Comparison of ENCODE assay signal across 5 fruit fly cellular contexts in the genomic region with DNA sequence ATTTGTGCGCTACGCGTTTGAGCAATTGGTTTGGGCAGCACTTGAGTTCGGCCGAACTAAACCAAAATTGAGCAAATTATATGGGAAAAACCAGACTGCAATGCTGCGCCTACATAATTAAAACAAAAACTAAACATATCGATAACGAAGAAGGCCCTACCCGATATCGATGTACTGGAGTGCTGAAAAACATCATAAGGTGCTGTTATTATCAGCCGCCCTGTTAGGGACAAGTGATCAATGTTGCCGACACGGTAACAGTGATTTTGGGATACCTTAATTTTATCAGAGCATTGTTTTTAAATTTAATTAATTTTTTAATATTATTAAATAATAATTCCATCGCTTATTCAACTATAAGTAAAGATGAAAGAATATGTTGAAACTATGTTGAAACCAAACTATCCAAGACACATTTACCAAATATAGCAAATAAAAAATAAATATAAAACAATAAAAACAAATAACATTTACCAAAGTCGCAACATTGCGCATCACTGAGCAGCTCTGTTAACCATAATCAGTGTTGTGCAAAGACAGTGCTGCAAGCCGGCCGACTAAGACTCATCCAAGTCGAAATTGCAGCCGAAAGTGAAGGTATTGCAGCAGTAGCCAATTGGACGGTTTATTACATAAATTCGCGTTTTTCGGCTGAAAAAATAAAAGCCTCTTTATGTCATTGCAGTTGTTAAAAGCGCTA.
A peak's percentile ranks its signal among the peaks of the same experiment; 100 is the strongest.
TF ChIP-seq lines count a peak whose summit lies in the region.

A gene (minus strand): TSS at position 131 of the 700 bp plus-strand sequence.
A gene (minus strand): TSS at position 136 of the 700 bp plus-strand sequence.
A gene (plus strand): TSS at position 554 of the 700 bp plus-strand sequence.

- no peak for TF ChIP-seq CTCF in whole organism, embryonic (GFP tag; optimal IDR thresholded peaks at IDR 0.05; lab: Kevin White, UChicago)

TF ChIP-seq in whole organism, adult, 20 proteins besides CTCF, POLR2A, EP300 and RAD21 (continues in another document):
- TF ChIP-seq Crg-1 (GFP tag; optimal IDR thresholded peaks at IDR 0.05; lab: Kevin White, UChicago): peak; percentile 31
- TF ChIP-seq Hr96 (GFP tag; optimal IDR thresholded peaks at IDR 0.05; lab: Kevin White, UChicago): no peak
- TF ChIP-seq Mnt (GFP tag; optimal IDR thresholded peaks at IDR 0.05; lab: Kevin White, UChicago): peak; percentile 61
- peak; percentile 57 for TF ChIP-seq CG11617 (GFP tag; optimal IDR thresholded peaks at IDR 0.05; lab: Kevin White, UChicago)
- peak; percentile 58 for TF ChIP-seq bab1 (GFP tag; optimal IDR thresholded peaks at IDR 0.05; lab: Kevin White, UChicago)
- no peak for TF ChIP-seq CG33017 (tag; optimal IDR thresholded peaks at IDR 0.05; lab: Kevin White, UChicago)
- TF ChIP-seq CG5204 (GFP tag; optimal IDR thresholded peaks at IDR 0.05; lab: Kevin White, UChicago): no peak
- TF ChIP-seq tj (GFP tag; optimal IDR thresholded peaks at IDR 0.05; lab: Kevin White, UChicago): peak; percentile 34
- peak; percentile 81 for TF ChIP-seq kay (GFP tag; lab: Kevin White, UChicago; ENCODE audit: borderline replicate concordance)
- peak; percentile 36 for TF ChIP-seq CG7045 (GFP tag; optimal IDR thresholded peaks at IDR 0.05; lab: Kevin White, UChicago)
- TF ChIP-seq toe (GFP tag; optimal IDR thresholded peaks at IDR 0.05; lab: Kevin White, UChicago): no peak
- TF ChIP-seq cnc (optimal IDR thresholded peaks at IDR 0.05; lab: Kevin White, UChicago): no peak
- peak; percentile 64 for TF ChIP-seq pad (GFP tag; optimal IDR thresholded peaks at IDR 0.05; lab: Kevin White, UChicago)
- no peak for TF ChIP-seq cic (GFP tag; optimal IDR thresholded peaks at IDR 0.05; lab: Kevin White, UChicago)
- TF ChIP-seq CG12768 (GFP tag; optimal IDR thresholded peaks at IDR 0.05; lab: Kevin White, UChicago): peak; percentile 54
- peak; percentile 58 for TF ChIP-seq CG7101 (tag; optimal IDR thresholded peaks at IDR 0.05; lab: Kevin White, UChicago)

TF ChIP-seq in whole organism, embryonic, 481 proteins besides CTCF, POLR2A, EP300 and RAD21 (continues in another document):
- TF ChIP-seq HLH54F (GFP tag; optimal IDR thresholded peaks at IDR 0.05; lab: Kevin White, UChicago) (no peak), grau (tag; optimal IDR thresholded peaks at IDR 0.05; lab: Kevin White, UChicago) (peak; percentile 57), dpn (GFP tag; optimal IDR thresholded peaks at IDR 0.05; lab: Kevin White, UChicago) (peak in 1 of 2 experiments; percentile 39), lilli (GFP tag; optimal IDR thresholded peaks at IDR 0.05; lab: Kevin White, UChicago) (peak; percentile 41), Pdp1 (GFP tag; optimal IDR thresholded peaks at IDR 0.05; lab: Kevin White, UChicago) (peak in 1 of 2 experiments; percentile 39), CG13624 (GFP tag; optimal IDR thresholded peaks at IDR 0.05; lab: Kevin White, UChicago) (no peak), CG13424 (tag; optimal IDR thresholded peaks at IDR 0.05; lab: Kevin White, UChicago) (peak; percentile 32), ci (GFP tag; IDR thresholded peaks at IDR 0.05; lab: Robert Waterston, UW) (peak; percentile 55; the same call in 1 of the 3 replicates), Fer1 (GFP tag; optimal IDR thresholded peaks at IDR 0.05; lab: Kevin White, UChicago) (peak; percentile 32), slbo (GFP tag; IDR thresholded peaks at IDR 0.05; lab: Robert Waterston, UW) (peak; percentile 19; the same call in 1 of the 2 replicates), CG12391 (tag; optimal IDR thresholded peaks at IDR 0.05; lab: Kevin White, UChicago) (peak; percentile 65), unc-4 (GFP tag; IDR thresholded peaks at IDR 0.05; lab: Robert Waterston, UW; ENCODE audit: partially characterized antibody) (peak; percentile 51), ac (GFP tag; optimal IDR thresholded peaks at IDR 0.05; lab: Kevin White, UChicago) (no peak), maf-S (GFP tag; optimal IDR thresholded peaks at IDR 0.05; lab: Kevin White, UChicago) (no peak), Fer3 (tag; optimal IDR thresholded peaks at IDR 0.05; lab: Kevin White, UChicago) (peak; percentile 16), CG10565 (GFP tag; optimal IDR thresholded peaks at IDR 0.05; lab: Kevin White, UChicago) (no peak)

TF ChIP-seq in whole organism, prepupa, 60 proteins besides CTCF, POLR2A, EP300 and RAD21 (continues in another document):
- TF ChIP-seq fd85E (GFP tag; optimal IDR thresholded peaks at IDR 0.05; lab: Kevin White, UChicago) (no peak), CG6163 (GFP tag; IDR thresholded peaks at IDR 0.05; lab: Robert Waterston, UW) (no peak), CG11294 (GFP tag; IDR thresholded peaks at IDR 0.05; lab: Robert Waterston, UW) (no peak), Hr38 (GFP tag; optimal IDR thresholded peaks at IDR 0.05; lab: Kevin White, UChicago) (no peak), dsx (GFP tag; optimal IDR thresholded peaks at IDR 0.05; lab: Kevin White, UChicago; ENCODE audit: poor library complexity, severe bottlenecking) (peak; percentile 41), Eip78C (GFP tag; lab: Kevin White, UChicago) (peak; percentile 57), Sox102F (GFP tag; optimal IDR thresholded peaks at IDR 0.05; lab: Kevin White, UChicago) (no peak), CG15336 (GFP tag; IDR thresholded peaks at IDR 0.05; lab: Robert Waterston, UW) (0 out of 2 replicates have a peak, but pooled peaks have one; percentile 23), CG11902 (GFP tag; optimal IDR thresholded peaks at IDR 0.05; lab: Kevin White, UChicago) (no peak), Sox15 (GFP tag; optimal IDR thresholded peaks at IDR 0.05; lab: Kevin White, UChicago) (no peak), CG8319 (GFP tag; optimal IDR thresholded peaks at IDR 0.05; lab: Kevin White, UChicago) (no peak), salr (GFP tag; optimal IDR thresholded peaks at IDR 0.05; lab: Kevin White, UChicago) (peak in 1 of 2 experiments; percentile 19), CG4318 (GFP tag; optimal IDR thresholded peaks at IDR 0.05; lab: Kevin White, UChicago) (no peak), CG6854 (GFP tag; optimal IDR thresholded peaks at IDR 0.05; lab: Kevin White, UChicago) (no peak), Ets96B (tag; optimal IDR thresholded peaks at IDR 0.05; lab: Kevin White, UChicago) (peak; percentile 28), Smox (GFP tag; optimal IDR thresholded peaks at IDR 0.05; lab: Kevin White, UChicago) (no peak), CG34406 (GFP tag; optimal IDR thresholded peaks at IDR 0.05; lab: Kevin White, UChicago) (peak; percentile 26)

TF ChIP-seq in whole organism, pupa, 21 proteins besides CTCF, POLR2A, EP300 and RAD21:
- no peak for TF ChIP-seq CG17806 (tag; optimal IDR thresholded peaks at IDR 0.05; lab: Kevin White, UChicago)
- TF ChIP-seq CG34367 (tag; optimal IDR thresholded peaks at IDR 0.05; lab: Kevin White, UChicago): no peak
- TF ChIP-seq CG32121 (GFP tag; IDR thresholded peaks at IDR 0.05; lab: Robert Waterston, UW): no peak
- peak; percentile 25 for TF ChIP-seq CG15710 (tag; optimal IDR thresholded peaks at IDR 0.05; lab: Kevin White, UChicago)
- no peak for TF ChIP-seq CG10348 (GFP tag; IDR thresholded peaks at IDR 0.05; lab: Robert Waterston, UW)
- TF ChIP-seq CG8301 (tag; optimal IDR thresholded peaks at IDR 0.05; lab: Kevin White, UChicago): no peak
- TF ChIP-seq CG8159 (tag; optimal IDR thresholded peaks at IDR 0.05; lab: Kevin White, UChicago): peak; percentile 47
- TF ChIP-seq fd96Ca (GFP tag; IDR thresholded peaks at IDR 0.05; lab: Robert Waterston, UW): no peak

TF ChIP-seq in whole organism, wandering third instar larva, 38 proteins besides CTCF, POLR2A, EP300 and RAD21 (continues in another document):
- TF ChIP-seq Rel (GFP tag; optimal IDR thresholded peaks at IDR 0.05; lab: Kevin White, UChicago): no peak
- no peak for TF ChIP-seq Rel (tag; optimal IDR thresholded peaks at IDR 0.05; lab: Kevin White, UChicago)
- TF ChIP-seq lola (GFP tag; optimal IDR thresholded peaks at IDR 0.05; lab: Kevin White, UChicago): peak; percentile 46
- no peak for TF ChIP-seq Dfd (GFP tag; optimal IDR thresholded peaks at IDR 0.05; lab: Kevin White, UChicago)
- peak; percentile 61 for TF ChIP-seq h (GFP tag; optimal IDR thresholded peaks at IDR 0.05; lab: Kevin White, UChicago)
- TF ChIP-seq HLH106 (tag; optimal IDR thresholded peaks at IDR 0.05; lab: Kevin White, UChicago): peak; percentile 59
- TF ChIP-seq tai (GFP tag; optimal IDR thresholded peaks at IDR 0.05; lab: Kevin White, UChicago): no peak
- peak; percentile 48 for TF ChIP-seq rgr (GFP tag; optimal IDR thresholded peaks at IDR 0.05; lab: Kevin White, UChicago)
- peak; percentile 66 for TF ChIP-seq Myc (optimal IDR thresholded peaks at IDR 0.05; lab: Kevin White, UChicago)
- no peak for TF ChIP-seq CG32264 (GFP tag; optimal IDR thresholded peaks at IDR 0.05; lab: Kevin White, UChicago)
- peak in 1 of 2 experiments; percentile 61 for TF ChIP-seq foxo (GFP tag; optimal IDR thresholded peaks at IDR 0.05; lab: Kevin White, UChicago)
- TF ChIP-seq brk (GFP tag; optimal IDR thresholded peaks at IDR 0.05; lab: Kevin White, UChicago): peak; percentile 11
- peak; percentile 41 for TF ChIP-seq OdsH (GFP tag; optimal IDR thresholded peaks at IDR 0.05; lab: Kevin White, UChicago)
- no peak for TF ChIP-seq dl (GFP tag; optimal IDR thresholded peaks at IDR 0.05; lab: Kevin White, UChicago; ENCODE audit: insufficient read depth in 1 of 2, partially characterized antibody in 2 of 2)
- TF ChIP-seq Abd-B (GFP tag; optimal IDR thresholded peaks at IDR 0.05; lab: Kevin White, UChicago): no peak
- peak; percentile 14 for TF ChIP-seq ey (GFP tag; optimal IDR thresholded peaks at IDR 0.05; lab: Kevin White, UChicago)
- TF ChIP-seq dmrt93B (GFP tag; optimal IDR thresholded peaks at IDR 0.05; lab: Kevin White, UChicago): peak; percentile 54
- no peak for TF ChIP-seq pan (optimal IDR thresholded peaks at IDR 0.05; lab: Kevin White, UChicago)
- peak; percentile 28 for TF ChIP-seq Hnf4 (GFP tag; optimal IDR thresholded peaks at IDR 0.05; lab: Kevin White, UChicago)
- no peak for TF ChIP-seq Mio (GFP tag; optimal IDR thresholded peaks at IDR 0.05; lab: Kevin White, UChicago)
- TF ChIP-seq GATAd (GFP tag; optimal IDR thresholded peaks at IDR 0.05; lab: Kevin White, UChicago): no peak
- TF ChIP-seq Hr83 (GFP tag; optimal IDR thresholded peaks at IDR 0.05; lab: Kevin White, UChicago; ENCODE audit: poor library complexity, severe bottlenecking): no peak
- no peak for TF ChIP-seq jim (GFP tag; optimal IDR thresholded peaks at IDR 0.05; lab: Kevin White, UChicago)
- peak; percentile 21 for TF ChIP-seq CG9705 (GFP tag; optimal IDR thresholded peaks at IDR 0.05; lab: Kevin White, UChicago)
- TF ChIP-seq sage (GFP tag; optimal IDR thresholded peaks at IDR 0.05; lab: Kevin White, UChicago): peak; percentile 48
- TF ChIP-seq Dif (GFP tag; optimal IDR thresholded peaks at IDR 0.05; lab: Kevin White, UChicago; ENCODE audit: partially characterized antibody): no peak
- peak; percentile 26 for TF ChIP-seq sv (GFP tag; optimal IDR thresholded peaks at IDR 0.05; lab: Kevin White, UChicago)
- TF ChIP-seq N (GFP tag; optimal IDR thresholded peaks at IDR 0.05; lab: Kevin White, UChicago): no peak
- no peak for TF ChIP-seq br (GFP tag; optimal IDR thresholded peaks at IDR 0.05; lab: Kevin White, UChicago)
- no peak for TF ChIP-seq Hr78 (GFP tag; optimal IDR thresholded peaks at IDR 0.05; lab: Kevin White, UChicago)
